Worm (Caenorhabditis elegans): ENCODE data around the gene crn-7.

The crn-7 gene

DNA sequence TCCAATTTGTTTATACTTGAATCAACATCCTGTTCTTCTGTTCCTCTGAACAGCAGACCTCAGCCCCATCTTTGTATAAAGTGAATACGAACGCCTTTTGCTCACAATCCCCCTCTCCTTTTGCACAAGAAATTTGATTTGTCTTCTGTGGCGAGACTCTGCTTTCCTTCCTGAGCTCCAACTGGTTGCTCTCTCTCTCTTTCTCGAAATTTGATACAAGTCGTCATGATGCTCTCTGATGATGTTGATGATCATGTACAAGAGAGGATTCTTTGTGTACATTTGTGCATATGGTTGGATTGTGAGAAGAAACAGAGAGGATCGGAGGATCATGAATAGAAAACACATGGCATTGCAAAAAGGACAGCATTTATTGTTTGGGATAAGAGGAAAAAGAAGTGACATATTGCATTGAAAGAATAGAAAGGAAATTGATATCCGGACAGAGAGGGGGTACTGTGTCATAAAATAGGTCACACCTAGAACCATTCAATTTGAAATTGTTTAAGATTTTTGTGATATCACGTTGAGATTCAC lies 32.6 kb downstream of the crn-7 start:
- TF ChIP-seq flt-1 (GFP tag; IDR thresholded peaks at IDR 0.05): 0 out of 2 replicates have a peak, but pooled peaks have one; percentile 15
- no peak for TF ChIP-seq ztf-29 (GFP tag; IDR thresholded peaks at IDR 0.05)

DNA sequence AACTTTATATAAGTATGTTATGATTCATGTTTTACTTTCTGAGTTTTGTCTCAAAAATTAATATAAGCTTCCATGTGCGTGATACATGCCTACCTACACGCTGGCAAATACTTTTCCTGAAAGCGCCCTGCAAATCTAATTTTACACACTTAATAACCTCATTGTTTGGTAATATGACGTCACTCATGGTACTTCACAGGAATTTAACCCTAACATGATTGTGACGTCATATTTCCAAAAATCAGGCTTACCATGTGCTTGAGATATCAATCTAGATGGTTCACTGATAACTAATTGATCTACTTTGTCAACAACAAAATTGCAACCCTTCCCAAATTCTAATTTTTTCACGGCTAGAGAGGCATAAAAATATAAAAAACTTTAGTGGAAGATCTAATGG lies 35.1 kb downstream of the crn-7 start:
- TF ChIP-seq ztf-29 (GFP tag; IDR thresholded peaks at IDR 0.05): no peak
- no peak for TF ChIP-seq cog-1 (tag; optimal IDR thresholded peaks at IDR 0.05)
- no peak for TF ChIP-seq ref-1 (GFP tag; conservative IDR thresholded peaks at IDR 0.05)
- TF ChIP-seq tab-1 (GFP tag; IDR thresholded peaks at IDR 0.05): no peak
- TF ChIP-seq T22C8.4 (GFP tag; IDR thresholded peaks at IDR 0.05): no peak
- no peak for TF ChIP-seq ztf-23 (GFP tag; IDR thresholded peaks at IDR 0.05)
- TF ChIP-seq klf-2 (GFP tag; conservative IDR thresholded peaks at IDR 0.05): no peak
- no peak for TF ChIP-seq flt-1 (GFP tag; IDR thresholded peaks at IDR 0.05)
- TF ChIP-seq med-1 (GFP tag; optimal IDR thresholded peaks at IDR 0.05; ENCODE audit: insufficient read depth): no peak

DNA sequence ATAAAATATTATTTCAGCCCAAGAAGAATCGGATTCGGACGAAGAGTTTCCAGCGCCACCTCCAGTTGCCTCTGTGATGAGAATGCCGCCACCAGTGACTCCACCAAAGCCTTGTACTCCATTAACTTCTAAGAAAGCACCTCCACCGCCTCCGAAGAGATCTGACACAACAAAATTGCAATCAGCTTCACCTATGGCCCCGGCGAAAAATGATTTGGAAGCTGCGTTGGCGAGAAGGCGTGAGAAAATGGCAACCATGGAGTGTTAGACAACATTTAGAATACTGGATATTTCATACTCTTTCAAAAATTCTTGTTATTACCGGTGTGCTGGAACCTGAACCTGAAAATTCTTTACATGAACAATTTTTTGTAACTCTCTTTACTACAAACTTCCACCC lies 37.0 kb downstream of the crn-7 start:
- TF ChIP-seq klf-2 (GFP tag; conservative IDR thresholded peaks at IDR 0.05) (no peak), cog-1 (tag; optimal IDR thresholded peaks at IDR 0.05) (no peak), tab-1 (GFP tag; IDR thresholded peaks at IDR 0.05) (no peak), med-1 (GFP tag; optimal IDR thresholded peaks at IDR 0.05; ENCODE audit: insufficient read depth) (no peak), T22C8.4 (GFP tag; IDR thresholded peaks at IDR 0.05) (no peak), ztf-23 (GFP tag; IDR thresholded peaks at IDR 0.05) (no peak), ztf-29 (GFP tag; IDR thresholded peaks at IDR 0.05) (no peak), ref-1 (GFP tag; conservative IDR thresholded peaks at IDR 0.05) (no peak), flt-1 (GFP tag; IDR thresholded peaks at IDR 0.05) (no peak)

DNA sequence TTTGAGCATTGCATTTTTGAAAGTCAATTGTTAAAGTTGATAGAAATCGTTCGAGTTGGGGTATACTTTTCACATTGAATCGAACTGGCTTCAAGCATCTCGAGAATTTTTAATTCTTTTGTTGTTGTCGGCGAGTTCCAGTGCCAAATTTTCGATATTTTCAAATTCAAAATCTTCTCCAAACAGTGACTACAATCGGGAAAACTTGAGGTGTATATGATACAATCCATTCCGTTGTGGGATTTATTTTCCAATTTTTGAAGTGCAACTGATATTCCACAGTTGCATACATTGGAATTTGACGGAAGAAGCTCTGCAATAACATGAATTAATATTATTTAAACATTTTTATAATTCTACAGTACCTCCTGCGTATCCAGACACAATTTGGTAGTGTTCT lies 37.5 kb downstream of the crn-7 start:
- TF ChIP-seq T22C8.4 (GFP tag; IDR thresholded peaks at IDR 0.05) (no peak), cog-1 (tag; optimal IDR thresholded peaks at IDR 0.05) (no peak), med-1 (GFP tag; optimal IDR thresholded peaks at IDR 0.05; ENCODE audit: insufficient read depth) (no peak), ref-1 (GFP tag; conservative IDR thresholded peaks at IDR 0.05) (no peak), klf-2 (GFP tag; conservative IDR thresholded peaks at IDR 0.05) (no peak), tab-1 (GFP tag; IDR thresholded peaks at IDR 0.05) (no peak), ztf-23 (GFP tag; IDR thresholded peaks at IDR 0.05) (no peak), flt-1 (GFP tag; IDR thresholded peaks at IDR 0.05) (no peak), ztf-29 (GFP tag; IDR thresholded peaks at IDR 0.05) (no peak)

DNA sequence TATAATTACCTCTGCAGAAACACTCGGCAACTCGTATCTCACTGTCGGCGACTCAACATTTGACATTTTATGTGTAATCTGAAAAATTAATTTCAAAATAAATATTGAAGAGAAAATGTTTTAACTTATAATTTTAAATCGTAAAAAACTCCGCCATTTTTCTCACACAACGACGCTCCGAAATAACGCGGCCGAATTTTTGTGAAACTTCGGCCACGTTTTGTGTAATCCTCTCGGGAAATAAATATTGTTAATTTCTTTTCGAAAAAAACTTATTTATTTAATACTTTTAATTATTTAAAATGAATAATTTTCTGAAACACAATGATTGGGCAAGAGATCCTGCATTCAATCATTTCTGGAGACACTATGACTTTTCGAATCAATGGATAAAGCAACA lies 39.0 kb downstream of the crn-7 start, which contains the start of the genes F10E9.7 and F10E9.5:
F10E9.7 (minus strand) TSS at position 86 of the 400 bp plus-strand sequence.
F10E9.5 (plus strand) TSS at position 237 of the 400 bp plus-strand sequence.
- TF ChIP-seq flt-1 (GFP tag; IDR thresholded peaks at IDR 0.05) (peak; percentile 71; the same call in 1 of the 2 replicates), med-1 (GFP tag; optimal IDR thresholded peaks at IDR 0.05; ENCODE audit: insufficient read depth) (no peak), klf-2 (GFP tag; conservative IDR thresholded peaks at IDR 0.05) (0 out of 2 replicates have a peak, but pooled peaks have one; percentile 40), T22C8.4 (GFP tag; IDR thresholded peaks at IDR 0.05) (no peak), ref-1 (GFP tag; conservative IDR thresholded peaks at IDR 0.05) (no peak), tab-1 (GFP tag; IDR thresholded peaks at IDR 0.05) (no peak), ztf-23 (GFP tag; IDR thresholded peaks at IDR 0.05) (peak; percentile 73; the same call in 1 of the 2 replicates), ztf-29 (GFP tag; IDR thresholded peaks at IDR 0.05) (no peak), cog-1 (tag; optimal IDR thresholded peaks at IDR 0.05) (peak; percentile 40)

DNA sequence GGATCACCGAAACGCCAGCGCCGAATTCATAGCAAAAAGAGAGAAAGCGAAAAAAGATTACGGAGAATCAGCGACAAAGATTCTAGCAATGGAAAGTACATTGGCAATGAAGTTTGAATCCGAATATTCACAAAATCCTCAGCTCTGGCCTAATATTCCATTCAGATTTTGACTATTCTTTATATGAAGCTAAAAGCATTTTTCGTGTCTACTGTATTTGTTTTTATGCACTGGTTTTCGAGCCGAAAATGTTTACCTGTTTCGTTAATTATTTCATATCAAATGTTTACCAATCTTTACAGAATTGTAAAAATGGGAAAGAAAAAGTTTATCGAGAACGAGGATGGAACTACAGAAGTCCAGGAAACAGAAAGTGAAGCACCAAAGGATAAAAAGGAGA lies 39.9 kb downstream of the crn-7 start, which contains the start of gene F10E9.4:
F10E9.4 (plus strand) TSS at position 301 of the 400 bp plus-strand sequence.
- TF ChIP-seq med-1 (GFP tag; optimal IDR thresholded peaks at IDR 0.05; ENCODE audit: insufficient read depth) (no peak), klf-2 (GFP tag; conservative IDR thresholded peaks at IDR 0.05) (no peak), ztf-23 (GFP tag; IDR thresholded peaks at IDR 0.05) (no peak), tab-1 (GFP tag; IDR thresholded peaks at IDR 0.05) (no peak), ref-1 (GFP tag; conservative IDR thresholded peaks at IDR 0.05) (no peak), flt-1 (GFP tag; IDR thresholded peaks at IDR 0.05) (no peak), cog-1 (tag; optimal IDR thresholded peaks at IDR 0.05) (no peak), ztf-29 (GFP tag; IDR thresholded peaks at IDR 0.05) (no peak), T22C8.4 (GFP tag; IDR thresholded peaks at IDR 0.05) (no peak)

DNA sequence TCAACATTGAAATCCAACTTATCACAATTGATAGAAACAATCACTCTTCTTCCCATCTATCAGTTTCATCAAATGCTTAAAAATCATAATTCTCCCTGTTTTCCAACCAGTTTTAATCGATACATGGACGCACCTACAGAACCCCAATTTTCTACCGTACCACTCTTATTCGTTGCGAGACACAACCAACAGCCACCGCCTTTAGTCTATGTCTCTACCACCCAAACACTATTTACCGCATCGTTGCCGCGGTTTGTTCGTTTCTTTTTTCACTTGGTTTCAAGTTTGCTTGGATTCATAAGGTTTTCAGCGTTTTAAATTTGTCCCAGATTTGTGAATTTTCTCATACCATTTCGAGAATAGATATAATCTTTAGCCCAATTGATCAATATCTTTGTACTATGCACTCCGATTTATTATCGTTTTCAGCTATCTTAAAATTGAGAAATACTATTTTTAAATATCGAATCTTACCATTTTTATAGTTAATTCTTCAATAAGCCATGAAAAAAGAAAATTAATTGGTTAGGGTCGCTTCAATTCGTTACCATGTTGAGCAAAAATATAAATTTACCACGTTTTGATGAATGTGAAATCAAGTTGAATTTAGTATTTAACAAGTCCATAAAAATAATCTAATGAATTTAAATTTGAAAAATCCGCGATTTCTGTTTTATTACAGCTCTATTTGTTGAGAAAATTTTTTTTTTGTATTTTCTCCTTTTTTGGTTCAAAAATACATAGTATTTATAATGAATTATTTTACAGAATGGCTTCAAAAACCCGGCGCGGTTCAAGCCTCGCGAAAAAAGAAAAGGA lies 42.1 kb downstream of the crn-7 start, which contains the start of gene F10E9.3:
F10E9.3 (plus strand) TSS at position 769 of the 819 bp plus-strand sequence.
- TF ChIP-seq T22C8.4 (GFP tag; IDR thresholded peaks at IDR 0.05) (no peak), klf-2 (GFP tag; conservative IDR thresholded peaks at IDR 0.05) (no peak), ref-1 (GFP tag; conservative IDR thresholded peaks at IDR 0.05) (no peak), tab-1 (GFP tag; IDR thresholded peaks at IDR 0.05) (no peak), ztf-23 (GFP tag; IDR thresholded peaks at IDR 0.05) (no peak), med-1 (GFP tag; optimal IDR thresholded peaks at IDR 0.05; ENCODE audit: insufficient read depth) (no peak), ztf-29 (GFP tag; IDR thresholded peaks at IDR 0.05) (no peak), flt-1 (GFP tag; IDR thresholded peaks at IDR 0.05) (no peak)

DNA sequence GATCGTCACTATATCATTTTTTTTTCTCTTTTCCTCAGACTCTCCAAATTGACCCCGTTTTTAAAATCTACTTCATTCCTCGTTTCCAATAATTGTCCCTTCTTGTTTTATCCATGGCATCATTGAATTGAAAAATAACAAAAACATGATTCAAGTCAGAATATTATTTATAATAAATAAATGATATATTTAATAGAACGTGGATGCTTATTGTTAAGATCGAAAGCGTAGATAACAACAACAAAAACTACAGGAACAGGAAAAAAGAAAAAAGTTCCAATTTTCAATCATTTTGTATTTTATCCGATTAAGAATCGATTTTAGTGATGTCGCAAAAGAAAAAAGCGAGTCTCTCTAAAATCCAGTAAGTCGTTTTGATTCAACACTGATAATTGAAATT lies 44.1 kb downstream of the crn-7 start, which contains the start of gene F10E9.2:
F10E9.2 (plus strand) TSS at position 301 of the 400 bp plus-strand sequence.
- TF ChIP-seq T22C8.4 (GFP tag; IDR thresholded peaks at IDR 0.05): no peak
- no peak for TF ChIP-seq ref-1 (GFP tag; conservative IDR thresholded peaks at IDR 0.05)
- TF ChIP-seq flt-1 (GFP tag; IDR thresholded peaks at IDR 0.05): no peak
- TF ChIP-seq klf-2 (GFP tag; conservative IDR thresholded peaks at IDR 0.05): no peak
- no peak for TF ChIP-seq ztf-29 (GFP tag; IDR thresholded peaks at IDR 0.05)
- no peak for TF ChIP-seq ztf-23 (GFP tag; IDR thresholded peaks at IDR 0.05)
- TF ChIP-seq tab-1 (GFP tag; IDR thresholded peaks at IDR 0.05): no peak

DNA sequence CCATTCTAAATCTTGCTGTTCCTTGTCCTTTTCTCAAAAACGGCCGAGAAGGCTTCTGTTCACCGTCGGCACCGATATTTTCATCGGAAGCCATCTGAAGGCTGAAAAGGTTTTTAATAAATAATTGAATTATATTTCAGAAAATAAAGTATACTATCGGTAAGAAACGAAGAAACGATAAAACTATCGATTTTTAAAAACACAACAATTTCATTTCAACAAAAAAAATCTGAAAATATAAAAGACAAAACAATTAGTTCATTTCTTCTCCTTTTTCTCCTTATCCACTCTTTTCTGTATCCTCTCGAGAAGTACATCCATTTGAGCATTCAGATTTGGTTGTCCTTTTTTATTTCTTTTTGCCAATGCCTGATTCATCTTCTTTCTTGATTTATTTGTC lies 50.2 kb downstream of the crn-7 start, which contains the start of gene sas-4:
sas-4 (minus strand) TSS at position 101 of the 400 bp plus-strand sequence.
- TF ChIP-seq med-1 (GFP tag; optimal IDR thresholded peaks at IDR 0.05; ENCODE audit: insufficient read depth): no peak
- no peak for TF ChIP-seq ref-1 (GFP tag; conservative IDR thresholded peaks at IDR 0.05)
- TF ChIP-seq T22C8.4 (GFP tag; IDR thresholded peaks at IDR 0.05): no peak
- TF ChIP-seq tab-1 (GFP tag; IDR thresholded peaks at IDR 0.05): no peak
- no peak for TF ChIP-seq ztf-23 (GFP tag; IDR thresholded peaks at IDR 0.05)
- no peak for TF ChIP-seq ztf-29 (GFP tag; IDR thresholded peaks at IDR 0.05)
- no peak for TF ChIP-seq flt-1 (GFP tag; IDR thresholded peaks at IDR 0.05)
- TF ChIP-seq klf-2 (GFP tag; conservative IDR thresholded peaks at IDR 0.05): no peak
- TF ChIP-seq cog-1 (tag; optimal IDR thresholded peaks at IDR 0.05): no peak

Measured in whole organism, midembryonic.